Worm (Caenorhabditis elegans) whole organism, L1 larva: ENCODE measurements around the gene K02B2.6.

Source experiments
- C04F5.9 ChIP-seq: sonication (generic microtip); optimal IDR thresholded peaks from 2 replicates; lab custom pipeline; 2016; ENCODE audit warnings: missing genetic modification characterization, missing compliant biosample characterization
- Y116A8C.19 ChIP-seq: sonication (generic microtip); optimal IDR thresholded peaks from 2 replicates; lab custom pipeline; 2016; ENCODE audit warnings: missing compliant biosample characterization, missing genetic modification characterization, borderline replicate concordance
- alr-1 ChIP-seq: fragments of 200-800 bp; sonication (Bioruptor generic); optimal IDR thresholded peaks from 2 replicates; lab custom pipeline; 2018; ENCODE audit warnings: borderline replicate concordance, mild to moderate bottlenecking, missing genetic modification characterization, missing compliant biosample characterization
- blmp-1 ChIP-seq: fragments of 150-350 bp; optimal IDR thresholded peaks from 2 replicates; lab custom pipeline; 2014; ENCODE audit warnings: missing biosample characterization, missing genetic modification characterization
- ceh-8 ChIP-seq: fragments of 200-800 bp; sonication (Bioruptor generic); optimal IDR thresholded peaks from 2 replicates; lab custom pipeline; 2018; ENCODE audit warnings: mild to moderate bottlenecking, missing genetic modification characterization, moderate library complexity, missing compliant biosample characterization
- ceh-82 ChIP-seq, 3 experiments: fragments of 150-350 bp in 1 of 3; sonication (generic microtip) in 2 of 3; optimal IDR thresholded peaks; 2 replicates each; lab custom pipeline; 2014 to 2017; ENCODE audit warnings: missing biosample characterization in 3 of 3, missing genetic modification characterization in 3 of 3
- ces-1 ChIP-seq: fragments of 150-350 bp; optimal IDR thresholded peaks from 2 replicates; lab custom pipeline; 2014; ENCODE audit warnings: missing biosample characterization, missing genetic modification reagents, missing genetic modification characterization
- dpl-1 ChIP-seq, 3 experiments: fragments of 150-350 bp in 2 of 3; sonication (generic microtip) in 1 of 3; optimal IDR thresholded peaks; 2 replicates each; lab custom pipeline; 2014 to 2017; ENCODE audit warnings: missing biosample characterization in 3 of 3, missing genetic modification characterization in 3 of 3, missing genetic modification reagents in 3 of 3
- efl-1 ChIP-seq, 4 experiments: fragments of 150-350 bp; optimal IDR thresholded peaks in 3 of 4; peaks in 1 of 4; 1 replicate in 1 of 4; 2 replicates in 3 of 4; lab custom pipeline; 2014; ENCODE audit warnings: missing biosample characterization in 2 of 4, missing genetic modification characterization in 2 of 4, missing genetic modification reagents in 2 of 4
- elt-3 ChIP-seq, 6 experiments: fragments of 150-350 bp in 1 of 6; sonication (generic microtip); optimal IDR thresholded peaks; 2 replicates each; lab custom pipeline; 2017 to 2018; ENCODE audit warnings: missing biosample characterization in 6 of 6, missing genetic modification characterization in 6 of 6, inconsistent platforms in 1 of 6
- fkh-10 ChIP-seq: sonication (generic microtip); optimal IDR thresholded peaks from 2 replicates; lab custom pipeline; 2017; ENCODE audit warnings: missing biosample characterization, missing genetic modification reagents, missing genetic modification characterization
- isw-1 ChIP-seq: fragments of 200-800 bp; sonication (Bioruptor generic); IDR thresholded peaks from 2 replicates; pipeline ENCODE4 v1.3.6; 2022; ENCODE audit warnings: missing genetic modification characterization, missing compliant biosample characterization
- lin-14 ChIP-seq: fragments of 200-800 bp; sonication (Bioruptor generic); optimal IDR thresholded peaks from 2 replicates; lab custom pipeline; 2018; ENCODE audit warnings: mild to moderate bottlenecking, missing genetic modification characterization, moderate library complexity, missing compliant biosample characterization
- lsy-2 ChIP-seq, 2 experiments: fragments of 150-350 bp; optimal IDR thresholded peaks; 2 replicates each; lab custom pipeline; 2014; ENCODE audit warnings: missing biosample characterization in 2 of 2, missing genetic modification characterization in 2 of 2
- nhr-11 ChIP-seq: fragments of 150-350 bp; optimal IDR thresholded peaks from 2 replicates; lab custom pipeline; 2014; ENCODE audit warnings: missing biosample characterization, missing genetic modification characterization
- nhr-77 ChIP-seq: fragments of 150-350 bp; optimal IDR thresholded peaks from 2 replicates; lab custom pipeline; 2014; ENCODE audit warnings: missing biosample characterization, missing genetic modification characterization
- sup-37 ChIP-seq: fragments of 200-800 bp; sonication (Bioruptor generic); optimal IDR thresholded peaks from 2 replicates; lab custom pipeline; 2018; ENCODE audit warnings: mild to moderate bottlenecking, missing genetic modification characterization, missing compliant biosample characterization
- unc-30 ChIP-seq: sonication (generic microtip); optimal IDR thresholded peaks from 2 replicates; lab custom pipeline; 2017; ENCODE audit warnings: missing biosample characterization, missing genetic modification characterization
- unc-98 ChIP-seq: fragments of 200-800 bp; sonication (Bioruptor generic); IDR thresholded peaks from 2 replicates; pipeline ENCODE4 v1.3.6; 2022; ENCODE audit warnings: missing genetic modification characterization, missing compliant biosample characterization

K02B2.6 gene

DNA sequence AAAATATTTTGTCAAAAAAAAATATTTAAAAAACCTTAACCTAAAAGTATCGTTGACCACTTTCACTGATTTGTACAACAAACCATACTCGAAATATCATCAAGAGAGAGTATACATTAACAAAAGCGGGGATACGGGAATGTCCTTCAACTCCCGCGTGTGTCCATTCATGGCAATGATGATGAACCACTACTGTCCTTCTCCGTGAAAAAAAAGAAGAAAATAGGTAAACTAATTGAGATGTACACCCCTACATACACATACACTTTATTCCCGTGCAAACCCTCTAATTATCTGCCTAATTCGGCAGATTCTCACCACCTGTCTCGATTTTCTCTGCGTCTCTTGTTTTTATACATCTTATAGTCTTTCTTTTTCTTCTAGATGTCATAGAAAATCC, 35.4 kb downstream of the K02B2.6 start (continued):
- TF ChIP-seq ceh-82 (tag; optimal IDR thresholded peaks at IDR 0.05; lab: Kevin White, UChicago): no peak
- TF ChIP-seq sup-37: no peak
- TF ChIP-seq, all 84 proteins: peak for 17

DNA sequence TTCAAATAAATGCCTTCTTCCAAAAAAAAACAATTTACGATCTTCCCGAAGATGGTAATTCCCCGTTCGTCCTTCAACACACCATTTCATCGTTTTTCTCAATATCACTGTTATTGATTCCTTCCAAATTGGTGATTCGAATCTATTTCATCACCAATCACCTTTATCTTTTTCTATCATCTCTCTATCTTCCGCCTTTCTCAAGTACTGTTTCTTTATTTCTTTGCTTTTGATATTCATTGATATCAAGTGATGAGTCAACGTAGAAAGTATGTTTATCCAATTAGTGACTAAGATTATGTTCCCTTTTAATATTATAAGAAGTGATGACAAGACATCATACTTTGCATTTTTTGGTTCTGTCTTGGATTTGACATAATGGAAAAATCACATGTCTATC, 37.8 kb downstream of the K02B2.6 start:
- no peak for TF ChIP-seq unc-98 (GFP tag; lab: Robert Waterston, UW)
- peak in 3 of 6 experiments; percentile 4 to 58 (median 14) for TF ChIP-seq elt-3 (tag; optimal IDR thresholded peaks at IDR 0.05; lab: Kevin White, UChicago)
- peak; percentile 54 for TF ChIP-seq blmp-1 (tag; lab: Kevin White, UChicago)

DNA sequence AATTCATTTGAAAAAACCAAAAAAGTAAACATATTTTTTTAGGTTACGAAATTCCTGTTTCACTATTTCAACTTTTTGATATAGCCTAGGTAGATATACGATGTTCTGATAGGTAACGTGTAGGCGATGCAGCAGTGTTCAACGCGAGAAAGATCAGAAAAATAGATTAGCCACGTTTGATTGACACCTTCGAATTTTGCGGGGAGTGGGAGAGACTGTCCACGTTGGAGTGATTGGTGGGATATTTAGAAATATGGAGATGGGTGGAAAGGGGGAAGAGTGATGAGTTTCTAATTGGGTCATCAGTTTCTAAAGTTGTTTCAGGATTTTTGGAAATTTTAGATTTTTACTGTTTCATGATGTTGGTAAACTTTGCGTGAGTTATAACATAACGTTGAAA, 39.0 kb downstream of the K02B2.6 start:
- TF ChIP-seq lin-14 (GFP tag; lab: Kevin White, UChicago) (peak; percentile 13), nhr-11 (tag; lab: Kevin White, UChicago) (no peak), blmp-1 (tag; lab: Kevin White, UChicago) (peak; percentile 9)

DNA sequence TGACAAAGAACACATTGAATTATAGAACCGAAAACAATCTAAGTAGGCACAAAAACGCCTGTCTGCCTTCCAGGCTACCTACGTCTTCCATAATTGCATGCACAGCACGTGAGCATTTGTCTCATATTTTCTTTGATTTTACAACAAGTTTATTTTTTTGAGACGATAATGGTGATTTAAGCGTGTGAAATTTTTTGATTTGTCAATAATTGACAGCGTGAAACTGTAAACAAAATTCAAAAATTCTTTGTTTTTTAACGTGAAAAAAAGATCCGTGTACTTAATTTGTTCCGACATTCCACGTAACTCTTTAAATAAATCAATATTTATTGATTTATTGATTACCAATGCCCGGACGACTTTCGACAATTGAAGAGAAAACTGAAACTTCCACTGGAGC, 45.0 kb downstream of the K02B2.6 start, which contains the start of gene dhhc-13:
dhhc-13 (plus strand) TSS at position 301 of the 400 bp plus-strand sequence.
- TF ChIP-seq dpl-1 (GFP tag; optimal IDR thresholded peaks at IDR 0.05; lab: Kevin White, UChicago): no peak
- no peak for TF ChIP-seq ceh-8 (GFP tag; lab: Kevin White, UChicago)
- TF ChIP-seq, all 84 proteins: peak for 0

DNA sequence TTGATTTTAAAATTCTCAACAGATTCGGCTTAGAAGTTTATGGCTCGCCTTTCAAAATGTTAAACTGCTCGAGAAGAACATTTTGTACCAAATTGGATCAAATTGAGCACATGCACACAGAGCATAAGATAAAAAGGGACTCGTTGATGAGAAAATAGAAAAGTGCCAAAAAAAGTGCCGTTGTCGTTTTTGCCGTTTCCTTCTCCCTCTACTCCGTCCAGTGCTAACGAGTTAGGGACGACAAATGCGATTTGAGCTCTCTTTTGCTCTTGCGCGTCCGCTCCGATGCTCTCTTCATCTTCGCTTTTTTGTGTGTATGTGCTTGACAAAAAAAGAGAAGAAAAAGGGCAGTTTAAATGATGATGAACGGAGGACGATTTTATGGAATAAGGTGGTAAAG, 46.9 kb downstream of the K02B2.6 start:
- no peak for TF ChIP-seq nhr-77 (tag; lab: Kevin White, UChicago)
- no peak for TF ChIP-seq lsy-2 (tag; optimal IDR thresholded peaks at IDR 0.05; lab: Kevin White, UChicago)
- no peak for TF ChIP-seq unc-30 (tag; lab: Kevin White, UChicago)
- no peak for TF ChIP-seq alr-1 (tag; lab: Kevin White, UChicago)
- TF ChIP-seq dpl-1 (GFP tag; optimal IDR thresholded peaks at IDR 0.05; lab: Kevin White, UChicago): no peak
- TF ChIP-seq efl-1 (optimal IDR thresholded peaks at IDR 0.05; lab: Kevin White, UChicago): no peak
- TF ChIP-seq efl-1 (GFP tag; optimal IDR thresholded peaks at IDR 0.05 in 1 of 2; lab: Kevin White, UChicago): peak in 1 of 2 experiments; percentile 44
- no peak for TF ChIP-seq ceh-82 (tag; optimal IDR thresholded peaks at IDR 0.05; lab: Kevin White, UChicago)
- no peak for TF ChIP-seq C04F5.9 (tag; lab: Kevin White, UChicago)
- peak; percentile 95 for TF ChIP-seq fkh-10 (GFP tag; lab: Kevin White, UChicago)
- no peak for TF ChIP-seq isw-1 (GFP tag; lab: Robert Waterston, UW)
- peak; percentile 24 for TF ChIP-seq ces-1 (GFP tag; lab: Kevin White, UChicago)
- no peak for TF ChIP-seq Y116A8C.19
- peak; percentile 79 for TF ChIP-seq lin-14 (GFP tag; lab: Kevin White, UChicago)
